Fruit fly (Drosophila melanogaster) whole organism, embryonic: ENCODE measurements around the gene Myo95E.

Source experiments
- Blimp-1 ChIP-seq: fragments of 200-800 bp; sonication (Bioruptor generic); optimal IDR thresholded peaks from 3 replicates; lab custom pipeline; 2018; ENCODE audit warnings: missing biosample characterization, missing genetic modification characterization, mild to moderate bottlenecking, moderate library complexity, missing genetic modification reagents
- CG15011 ChIP-seq: fragments of 200-800 bp; sonication (Bioruptor generic); optimal IDR thresholded peaks from 3 replicates; lab custom pipeline; 2018; ENCODE audit warnings: missing biosample characterization, mild to moderate bottlenecking, missing genetic modification characterization
- CG15269 ChIP-seq: fragments of 200-800 bp; sonication (Bioruptor generic); optimal IDR thresholded peaks from 2 replicates; lab custom pipeline; 2018; ENCODE audit warnings: missing biosample characterization, mild to moderate bottlenecking, missing genetic modification characterization, moderate library complexity
- CG15514 ChIP-seq: fragments of 200-800 bp; sonication (Bioruptor generic); optimal IDR thresholded peaks from 3 replicates; lab custom pipeline; 2017; ENCODE audit warnings: missing biosample characterization, missing genetic modification characterization, mild to moderate bottlenecking, moderate library complexity, missing genetic modification reagents
- CG1602 ChIP-seq: fragments of 200-800 bp; sonication (Bioruptor generic); optimal IDR thresholded peaks from 3 replicates; lab custom pipeline; 2016; ENCODE audit warnings: missing biosample characterization, missing genetic modification characterization
- CG17385 ChIP-seq: fragments of 200-800 bp; sonication (Bioruptor generic); optimal IDR thresholded peaks from 3 replicates; lab custom pipeline; 2018; ENCODE audit warnings: missing biosample characterization, mild to moderate bottlenecking, missing genetic modification characterization
- CG17912 ChIP-seq: fragments of 200-800 bp; sonication (Bioruptor generic); optimal IDR thresholded peaks from 2 replicates; lab custom pipeline; 2018; ENCODE audit warnings: missing biosample characterization, mild to moderate bottlenecking, missing genetic modification characterization
- CG30431 ChIP-seq: fragments of 200-800 bp; sonication (Bioruptor generic); optimal IDR thresholded peaks from 2 replicates; lab custom pipeline; 2017; ENCODE audit warnings: missing biosample characterization, missing genetic modification characterization
- CG32767 ChIP-seq: fragments of 200-800 bp; sonication (Bioruptor generic); IDR thresholded peaks from 2 replicates; pipeline ENCODE4 v1.3.6; 2022; ENCODE audit warnings: missing biosample characterization, missing genetic modification characterization
- CG6813 ChIP-seq: fragments of 200-800 bp; sonication (Bioruptor generic); optimal IDR thresholded peaks from 2 replicates; lab custom pipeline; 2017; ENCODE audit warnings: missing biosample characterization, missing genetic modification characterization, mild to moderate bottlenecking, moderate library complexity, missing genetic modification reagents
- CG7928 ChIP-seq: fragments of 200-800 bp; sonication (Bioruptor generic); optimal IDR thresholded peaks from 2 replicates; lab custom pipeline; 2017; ENCODE audit warnings: missing biosample characterization, mild to moderate bottlenecking, missing genetic modification characterization
- CG9932 ChIP-seq: fragments of 200-800 bp; sonication (Bioruptor generic); IDR thresholded peaks from 2 replicates; pipeline ENCODE4 v1.3.6; 2022; ENCODE audit warnings: missing biosample characterization, missing genetic modification characterization
- CoRest ChIP-seq: fragments of 200-800 bp; sonication (Bioruptor generic); optimal IDR thresholded peaks from 3 replicates; lab custom pipeline; 2018; ENCODE audit warnings: missing biosample characterization, mild to moderate bottlenecking, missing genetic modification characterization, moderate library complexity
- HmgD ChIP-seq: fragments of 200-800 bp; sonication (Bioruptor generic); optimal IDR thresholded peaks from 3 replicates; lab custom pipeline; 2016; ENCODE audit warnings: missing biosample characterization, missing genetic modification characterization
- HmgZ ChIP-seq: fragments of 200-800 bp; sonication (Bioruptor generic); optimal IDR thresholded peaks from 2 replicates; lab custom pipeline; 2018; ENCODE audit warnings: missing biosample characterization, mild to moderate bottlenecking, missing genetic modification characterization
- Hmx ChIP-seq: fragments of 200-800 bp; sonication (Bioruptor generic); optimal IDR thresholded peaks from 2 replicates; lab custom pipeline; 2016; ENCODE audit warnings: missing biosample characterization, missing genetic modification characterization
- Lim3 ChIP-seq: fragments of 200-800 bp; sonication (Bioruptor generic); IDR thresholded peaks from 2 replicates; pipeline ENCODE4 v1.3.6; 2022; ENCODE audit warnings: missing biosample characterization, missing genetic modification characterization
- Mes4 ChIP-seq: fragments of 200-800 bp; sonication (Bioruptor generic); optimal IDR thresholded peaks from 2 replicates; lab custom pipeline; 2016; ENCODE audit warnings: missing biosample characterization, missing genetic modification characterization
- NC2α ChIP-seq: fragments of 200-800 bp; sonication (Bioruptor generic); optimal IDR thresholded peaks from 2 replicates; lab custom pipeline; 2016; ENCODE audit warnings: missing biosample characterization, missing genetic modification characterization
- Nf-YC ChIP-seq: fragments of 200-800 bp; optimal IDR thresholded peaks from 3 replicates; lab custom pipeline; 2019; ENCODE audit warnings: missing biosample characterization, mild to moderate bottlenecking, missing genetic modification characterization, moderate library complexity
- Pdp1 ChIP-seq, 2 experiments: fragments of 200-800 bp; sonication (Bioruptor generic); optimal IDR thresholded peaks; 3 replicates each; lab custom pipeline; 2016; ENCODE audit warnings: missing biosample characterization in 2 of 2, missing genetic modification characterization in 2 of 2, mild to moderate bottlenecking in 1 of 2, moderate library complexity in 1 of 2
- Ssrp ChIP-seq: fragments of 200-800 bp; sonication (Bioruptor generic); optimal IDR thresholded peaks from 2 replicates; lab custom pipeline; 2018; ENCODE audit warnings: missing biosample characterization, mild to moderate bottlenecking, missing genetic modification characterization, moderate library complexity
- az2 ChIP-seq: fragments of 200-800 bp; sonication (Bioruptor generic); optimal IDR thresholded peaks from 3 replicates; lab custom pipeline; 2016; ENCODE audit warnings: missing biosample characterization, missing genetic modification characterization
- bbx ChIP-seq: fragments of 200-800 bp; sonication (Bioruptor generic); IDR thresholded peaks from 2 replicates; pipeline ENCODE4 v1.3.6; 2022; ENCODE audit warnings: missing biosample characterization, missing genetic modification characterization; ENCODE audit not compliant: partially characterized antibody
- caup ChIP-seq: fragments of 200-800 bp; sonication (Bioruptor generic); optimal IDR thresholded peaks from 3 replicates; lab custom pipeline; 2017; ENCODE audit warnings: missing biosample characterization, mild to moderate bottlenecking, missing genetic modification characterization, moderate library complexity; ENCODE audit not compliant: severe bottlenecking
- croc ChIP-seq: fragments of 200-800 bp; sonication (Bioruptor generic); conservative IDR thresholded peaks from 3 replicates; pipeline ENCODE4 v1.3.6; 2022; ENCODE audit warnings: missing biosample characterization, missing genetic modification characterization
- dan ChIP-seq: fragments of 200-800 bp; sonication (Bioruptor generic); IDR thresholded peaks from 2 replicates; pipeline ENCODE4 v1.3.6; 2022; ENCODE audit warnings: missing biosample characterization, missing genetic modification characterization
- dmrt99B ChIP-seq: fragments of 200-800 bp; sonication (Bioruptor generic); optimal IDR thresholded peaks from 2 replicates; lab custom pipeline; 2018; ENCODE audit warnings: missing biosample characterization, mild to moderate bottlenecking, missing genetic modification characterization, moderate library complexity
- eve ChIP-seq, 2 experiments: fragments of >200 bp; optimal IDR thresholded peaks; 2 replicates each; lab custom pipeline; 2017; ENCODE audit warnings: missing biosample characterization in 2 of 2, missing genetic modification characterization in 2 of 2
- eyg ChIP-seq: fragments of 200-800 bp; sonication (Bioruptor generic); optimal IDR thresholded peaks from 3 replicates; lab custom pipeline; 2016; ENCODE audit warnings: missing biosample characterization, missing genetic modification characterization
- fu2 ChIP-seq: fragments of 200-800 bp; sonication (Bioruptor generic); optimal IDR thresholded peaks from 2 replicates; lab custom pipeline; 2016; ENCODE audit warnings: missing biosample characterization, missing genetic modification characterization
- insv ChIP-seq, 2 experiments: fragments of 200-800 bp; sonication (Bioruptor generic); optimal IDR thresholded peaks; 3 replicates each; lab custom pipeline; 2016 to 2018; ENCODE audit warnings: missing biosample characterization in 2 of 2, missing genetic modification characterization in 2 of 2
- kay ChIP-seq: fragments of 200-800 bp; sonication (Bioruptor generic); optimal IDR thresholded peaks from 2 replicates; lab custom pipeline; 2016; ENCODE audit warnings: missing biosample characterization, missing genetic modification characterization
- nom ChIP-seq: fragments of 200-800 bp; sonication (Bioruptor generic); optimal IDR thresholded peaks from 2 replicates; lab custom pipeline; 2017; ENCODE audit warnings: missing biosample characterization, missing genetic modification characterization, mild to moderate bottlenecking, moderate library complexity, missing genetic modification reagents
- odd ChIP-seq: fragments of 200-800 bp; sonication (Bioruptor generic); optimal IDR thresholded peaks from 2 replicates; lab custom pipeline; 2017; ENCODE audit warnings: missing biosample characterization, mild to moderate bottlenecking, missing genetic modification characterization
- pb ChIP-seq: fragments of 200-800 bp; sonication (Bioruptor generic); optimal IDR thresholded peaks from 3 replicates; lab custom pipeline; 2016; ENCODE audit warnings: missing biosample characterization, missing genetic modification characterization
- phol ChIP-seq: fragments of 200-800 bp; sonication (Bioruptor generic); optimal IDR thresholded peaks from 3 replicates; lab custom pipeline; 2018; ENCODE audit warnings: missing biosample characterization, mild to moderate bottlenecking, missing genetic modification characterization, moderate library complexity
- pnt ChIP-seq: fragments of 200-800 bp; sonication (Bioruptor generic); optimal IDR thresholded peaks from 3 replicates; lab custom pipeline; 2016; ENCODE audit warnings: missing biosample characterization, missing genetic modification characterization
- psq ChIP-seq: fragments of 200-800 bp; sonication (Bioruptor generic); optimal IDR thresholded peaks from 2 replicates; lab custom pipeline; 2017; ENCODE audit warnings: missing biosample characterization, missing genetic modification characterization
- run ChIP-seq: fragments of 200-800 bp; sonication (Bioruptor generic); optimal IDR thresholded peaks from 3 replicates; lab custom pipeline; 2018; ENCODE audit warnings: missing biosample characterization, mild to moderate bottlenecking, missing genetic modification characterization
- schlank ChIP-seq: fragments of 200-800 bp; sonication (Bioruptor generic); optimal IDR thresholded peaks from 2 replicates; lab custom pipeline; 2018; ENCODE audit warnings: missing biosample characterization, mild to moderate bottlenecking, missing genetic modification characterization
- sr ChIP-seq: fragments of 200-800 bp; sonication (Bioruptor generic); IDR thresholded peaks from 3 replicates; pipeline ENCODE4 v1.3.6; 2022; ENCODE audit warnings: missing biosample characterization, missing genetic modification characterization
- stc ChIP-seq: fragments of 200-800 bp; sonication (Bioruptor generic); IDR thresholded peaks from 2 replicates; pipeline ENCODE4 v1.3.6; 2022; ENCODE audit warnings: missing biosample characterization, missing genetic modification characterization
- trem ChIP-seq: fragments of 200-800 bp; optimal IDR thresholded peaks from 3 replicates; lab custom pipeline; 2019; ENCODE audit warnings: missing biosample characterization, mild to moderate bottlenecking, missing genetic modification characterization, moderate library complexity
- twi ChIP-seq: fragments of 200-800 bp; optimal IDR thresholded peaks from 2 replicates; lab custom pipeline; 2019; ENCODE audit warnings: missing biosample characterization, mild to moderate bottlenecking, missing genetic modification characterization, moderate library complexity
- vfl ChIP-seq: fragments of 200-800 bp; sonication (Bioruptor generic); optimal IDR thresholded peaks from 2 replicates; lab custom pipeline; 2016; ENCODE audit warnings: missing biosample characterization, missing genetic modification characterization
- wor ChIP-seq: fragments of 200-800 bp; sonication (Bioruptor generic); IDR thresholded peaks from 2 replicates; pipeline ENCODE4 v1.3.6; 2022; ENCODE audit warnings: missing biosample characterization, missing genetic modification characterization
- zen ChIP-seq: fragments of 200-800 bp; sonication (Bioruptor generic); optimal IDR thresholded peaks from 3 replicates; lab custom pipeline; 2018; ENCODE audit warnings: missing biosample characterization, mild to moderate bottlenecking, missing genetic modification characterization, moderate library complexity

The Myo95E gene

dm6 chr3R:24151924-24152809, 9.1 kb downstream of the Myo95E start, which contains the start of the genes p38a and CG6178 (continued):
- TF ChIP-seq eve (GFP tag; optimal IDR thresholded peaks at IDR 0.05; lab: Kevin White, UChicago) (no peak), wor (GFP tag; lab: Robert Waterston, UW) (peak; percentile 96), Ssrp (tag; lab: Kevin White, UChicago) (peak; percentile 99), CG30431 (GFP tag; lab: Kevin White, UChicago) (peak; percentile 95), eyg (GFP tag; lab: Kevin White, UChicago) (peak; percentile 21), CG15514 (peak; percentile 89), zen (tag; lab: Kevin White, UChicago) (peak; percentile 93), CG1602 (GFP tag; lab: Kevin White, UChicago) (peak; percentile 93), az2 (GFP tag; lab: Kevin White, UChicago) (peak; percentile 93), schlank (tag; lab: Kevin White, UChicago) (peak; percentile 85), Blimp-1 (GFP tag; lab: Kevin White, UChicago) (peak; percentile 96), CG15011 (GFP tag; lab: Kevin White, UChicago) (peak; percentile 78), pnt (GFP tag; lab: Kevin White, UChicago) (peak; percentile 53), phol (tag; lab: Kevin White, UChicago) (peak; percentile 98), CG32767 (peak; percentile 98), HmgD (no peak), Nf-YC (tag; lab: Kevin White, UChicago) (peak; percentile 93), odd (GFP tag; lab: Kevin White, UChicago) (peak; percentile 96), sr (GFP tag; lab: Robert Waterston, UW) (peak; percentile 68; the same call in 2 of the 3 replicates), NC2α (GFP tag; lab: Kevin White, UChicago) (no peak), vfl (peak; percentile 62), CG17385 (GFP tag; lab: Kevin White, UChicago) (peak; percentile 94), HmgZ (peak; percentile 91), nom (GFP tag; lab: Kevin White, UChicago) (peak; percentile 94), Lim3 (GFP tag; lab: Robert Waterston, UW) (peak; percentile 94), pb (GFP tag; lab: Kevin White, UChicago) (no peak), dmrt99B (tag; lab: Kevin White, UChicago) (peak; percentile 99), fu2 (GFP tag; lab: Kevin White, UChicago) (peak; percentile 62), Pdp1 (GFP tag; optimal IDR thresholded peaks at IDR 0.05; lab: Kevin White, UChicago) (peak; percentile 43 to 53), kay (peak; percentile 92), insv (GFP tag; optimal IDR thresholded peaks at IDR 0.05; lab: Kevin White, UChicago) (peak in 1 of 2 experiments; percentile 72), caup (GFP tag; lab: Kevin White, UChicago) (peak; percentile 96), run (tag; lab: Kevin White, UChicago) (peak; percentile 96), croc (peak; percentile 96), trem (peak; percentile 93), stc (GFP tag; lab: Robert Waterston, UW) (peak; percentile 97), psq (peak; percentile 90), dan (GFP tag; lab: Robert Waterston, UW) (0 out of 2 replicates have a peak, but pooled peaks have one; percentile 29), CG7928 (GFP tag; lab: Kevin White, UChicago) (peak; percentile 74), CoRest (tag; lab: Kevin White, UChicago) (peak; percentile 99), CG15269 (tag; lab: Kevin White, UChicago) (peak; percentile 99), Hmx (GFP tag; lab: Kevin White, UChicago) (no peak), CG17912 (GFP tag; lab: Kevin White, UChicago) (peak; percentile 91), bbx (GFP tag; lab: Robert Waterston, UW) (no peak; the same call in 1 of the 2 replicates), CG6813 (GFP tag; lab: Kevin White, UChicago) (peak; percentile 94), CG9932 (peak; percentile 97), twi (peak; percentile 95), Mes4 (GFP tag; lab: Kevin White, UChicago) (peak; percentile 21)
